Worm (Caenorhabditis elegans): ENCODE results near the gene hrpk-2.

hrpk-2 gene

ce11 chrIII:8037941-8038340 lies 51.0 kb downstream of the hrpk-2 start, which contains the start of gene dpf-6:
dpf-6 (plus strand) TSS chrIII:8038241.
- TF ChIP-seq alr-1 (tag; optimal IDR thresholded peaks at IDR 0.05) = no peak
- TF ChIP-seq peb-1 (tag; optimal IDR thresholded peaks at IDR 0.05) = no peak
- TF ChIP-seq C34F6.9 (tag; optimal IDR thresholded peaks at IDR 0.05) = no peak
- no peak for TF ChIP-seq skn-1 (tag; optimal IDR thresholded peaks at IDR 0.05)
- TF ChIP-seq unc-39 (tag; optimal IDR thresholded peaks at IDR 0.05) = no peak
- no peak for TF ChIP-seq sma-9 (GFP tag; optimal IDR thresholded peaks at IDR 0.05)
- no peak for TF ChIP-seq sma-9 (tag; optimal IDR thresholded peaks at IDR 0.05)
- TF ChIP-seq ztf-4 (tag; optimal IDR thresholded peaks at IDR 0.05) = no peak
- TF ChIP-seq crh-2 (tag; optimal IDR thresholded peaks at IDR 0.05) = no peak
- TF ChIP-seq lin-39 (tag; optimal IDR thresholded peaks at IDR 0.05) = no peak
- no peak for TF ChIP-seq ceh-82 (tag; optimal IDR thresholded peaks at IDR 0.05)
- no peak for TF ChIP-seq lin-11 (tag; optimal IDR thresholded peaks at IDR 0.05)
- TF ChIP-seq nhr-11 (tag; optimal IDR thresholded peaks at IDR 0.05) = no peak
- no peak for TF ChIP-seq R02D3.7 (tag; optimal IDR thresholded peaks at IDR 0.05)
- TF ChIP-seq lsy-2 (tag; optimal IDR thresholded peaks at IDR 0.05) = no peak
- no peak for TF ChIP-seq mbf-1 (tag; optimal IDR thresholded peaks at IDR 0.05)
- TF ChIP-seq unc-55 (GFP tag; optimal IDR thresholded peaks at IDR 0.05) = no peak
- no peak for TF ChIP-seq zag-1 (tag; optimal IDR thresholded peaks at IDR 0.05)
- no peak for TF ChIP-seq elt-1 (tag; optimal IDR thresholded peaks at IDR 0.05)
- TF ChIP-seq nhr-129 (tag; optimal IDR thresholded peaks at IDR 0.05) = no peak
- TF ChIP-seq nhr-25 (tag; optimal IDR thresholded peaks at IDR 0.05) = no peak

Data from whole organism, L2 larva.